Worm (Caenorhabditis elegans) whole organism, L4 larva: ENCODE data around the gene F54H12.8.

ENCODE experiments used
- T20F7.1 ChIP-seq: fragments of 200-800 bp; sonication (Bioruptor generic); optimal IDR thresholded peaks from 2 replicates; lab custom pipeline; 2018; ENCODE audit warnings: mild to moderate bottlenecking, missing genetic modification characterization, missing compliant biosample characterization
- Y48G9A.11 ChIP-seq: fragments of 200-800 bp; sonication (Bioruptor generic); IDR thresholded peaks from 2 replicates; pipeline ENCODE4 v1.3.6; 2022; ENCODE audit warnings: missing genetic modification reagents, missing genetic modification characterization, missing compliant biosample characterization
- Y5F2A.4 ChIP-seq: fragments of 200-800 bp; sonication (Bioruptor generic); optimal IDR thresholded peaks from 2 replicates; lab custom pipeline; 2018; ENCODE audit warnings: mild to moderate bottlenecking, missing genetic modification characterization, missing compliant biosample characterization
- ZK337.2 ChIP-seq: fragments of 200-800 bp; sonication (Bioruptor generic); IDR thresholded peaks from 2 replicates; pipeline ENCODE4 v1.3.6; 2022; ENCODE audit warnings: missing genetic modification reagents, missing genetic modification characterization, missing compliant biosample characterization
- aha-1 ChIP-seq: fragments of 150-350 bp; peaks from one replicate; lab custom pipeline; 2014; ENCODE audit warnings: missing biosample characterization, missing genetic modification characterization
- aly-2 ChIP-seq: sonication (generic microtip); optimal IDR thresholded peaks from 2 replicates; lab custom pipeline; 2018; ENCODE audit warnings: missing biosample characterization, missing genetic modification characterization
- arid-1 ChIP-seq: fragments of 200-800 bp; sonication (Bioruptor generic); conservative IDR thresholded peaks from 2 replicates; pipeline ENCODE4 v1.3.6; 2022; ENCODE audit warnings: missing genetic modification reagents, missing genetic modification characterization, missing compliant biosample characterization
- ceh-28 ChIP-seq: fragments of 150-350 bp; optimal IDR thresholded peaks from 2 replicates; lab custom pipeline; 2014; ENCODE audit warnings: missing biosample characterization, missing genetic modification reagents, missing genetic modification characterization
- ceh-32 ChIP-seq: sonication (generic microtip); optimal IDR thresholded peaks from 2 replicates; lab custom pipeline; 2016; ENCODE audit warnings: mild to moderate bottlenecking, missing genetic modification characterization, missing compliant biosample characterization; ENCODE audit not compliant: poor library complexity
- ceh-44 ChIP-seq: fragments of 200-800 bp; sonication (Bioruptor generic); IDR thresholded peaks from 2 replicates; pipeline ENCODE4 v1.3.6; 2022; ENCODE audit warnings: missing genetic modification reagents, missing genetic modification characterization, missing compliant biosample characterization
- ceh-62 ChIP-seq: sonication (generic microtip); optimal IDR thresholded peaks from 2 replicates; lab custom pipeline; 2017; ENCODE audit warnings: missing biosample characterization, missing genetic modification characterization
- ceh-82 ChIP-seq: sonication (generic microtip); optimal IDR thresholded peaks from 2 replicates; lab custom pipeline; 2017; ENCODE audit warnings: missing biosample characterization, missing genetic modification characterization
- ces-1 ChIP-seq: fragments of 150-350 bp; sonication (generic microtip); optimal IDR thresholded peaks from 4 replicates; lab custom pipeline; 2014; ENCODE audit warnings: missing biosample characterization, missing genetic modification reagents, missing genetic modification characterization
- ctbp-1 ChIP-seq: fragments of 200-800 bp; sonication (Bioruptor generic); IDR thresholded peaks from 2 replicates; pipeline ENCODE4 v1.3.6; 2022; ENCODE audit warnings: missing genetic modification reagents, missing genetic modification characterization, missing compliant biosample characterization
- daf-12 ChIP-seq: fragments of 150-350 bp; optimal IDR thresholded peaks from 2 replicates; lab custom pipeline; 2014; ENCODE audit warnings: missing biosample characterization, missing genetic modification reagents, missing genetic modification characterization
- daf-19 ChIP-seq: fragments of 200-800 bp; sonication (Bioruptor generic); conservative IDR thresholded peaks from 2 replicates; pipeline ENCODE4 v1.3.6; 2022; ENCODE audit warnings: missing genetic modification characterization, missing compliant biosample characterization
- daf-8 ChIP-seq: fragments of 200-800 bp; sonication (Bioruptor generic); IDR thresholded peaks from 2 replicates; pipeline ENCODE4 v1.3.6; 2022; ENCODE audit warnings: missing genetic modification characterization, missing compliant biosample characterization
- dpl-1 ChIP-seq: fragments of 150-350 bp; optimal IDR thresholded peaks from 2 replicates; lab custom pipeline; 2014; ENCODE audit warnings: missing biosample characterization, missing genetic modification reagents, missing genetic modification characterization
- egl-27 ChIP-seq: sonication (generic microtip); optimal IDR thresholded peaks from 3 replicates; lab custom pipeline; 2017; ENCODE audit warnings: missing biosample characterization, missing genetic modification reagents, missing genetic modification characterization
- hif-1 ChIP-seq, 2 experiments: sonication (generic microtip); optimal IDR thresholded peaks; 2 replicates each; lab custom pipeline; 2016 to 2017; ENCODE audit warnings: missing compliant biosample characterization in 2 of 2, missing genetic modification characterization in 2 of 2, missing genetic modification reagents in 2 of 2, missing genotype in 2 of 2, mild to moderate bottlenecking in 1 of 2
- hlh-11 ChIP-seq: fragments of 200-800 bp; sonication (Bioruptor generic); optimal IDR thresholded peaks from 2 replicates; lab custom pipeline; 2018; ENCODE audit warnings: mild to moderate bottlenecking, missing genetic modification characterization, missing compliant biosample characterization
- jun-1 ChIP-seq: fragments of 150-350 bp; optimal IDR thresholded peaks from 2 replicates; lab custom pipeline; 2014; ENCODE audit warnings: missing biosample characterization, missing genetic modification reagents, missing genetic modification characterization
- lin-13 ChIP-seq: fragments of 150-350 bp; optimal IDR thresholded peaks from 2 replicates; lab custom pipeline; 2014; ENCODE audit warnings: missing biosample characterization, missing genetic modification reagents, missing genetic modification characterization
- lin-29 ChIP-seq: fragments of 200-800 bp; sonication (Bioruptor generic); IDR thresholded peaks from 2 replicates; pipeline ENCODE4 v1.3.6; 2022; ENCODE audit warnings: missing genetic modification reagents, missing genetic modification characterization, missing compliant biosample characterization
- lin-38 ChIP-seq: fragments of 200-800 bp; sonication (Bioruptor generic); IDR thresholded peaks from 2 replicates; pipeline ENCODE4 v1.3.6; 2022; ENCODE audit warnings: missing genetic modification reagents, missing genetic modification characterization, missing compliant biosample characterization
- mdt-29 ChIP-seq: fragments of 200-800 bp; sonication (Bioruptor generic); IDR thresholded peaks from 2 replicates; pipeline ENCODE4 v1.3.6; 2022; ENCODE audit warnings: missing genetic modification reagents, missing genetic modification characterization, missing compliant biosample characterization
- mes-2 ChIP-seq: sonication (generic microtip); optimal IDR thresholded peaks from 2 replicates; lab custom pipeline; 2016; ENCODE audit warnings: missing genotype, mild to moderate bottlenecking, missing genetic modification characterization, missing compliant biosample characterization; ENCODE audit not compliant: poor library complexity, severe bottlenecking
- nhr-237 ChIP-seq: sonication (generic microtip); optimal IDR thresholded peaks from 2 replicates; lab custom pipeline; 2017; ENCODE audit warnings: missing biosample characterization, missing genetic modification characterization
- nhr-25 ChIP-seq: sonication (generic microtip); optimal IDR thresholded peaks from 2 replicates; lab custom pipeline; 2017; ENCODE audit warnings: missing genetic modification characterization, mild to moderate bottlenecking, missing compliant biosample characterization, antibody characterized with exemption, moderate library complexity, borderline replicate concordance; ENCODE audit not compliant: insufficient read depth
- nhr-28 ChIP-seq: fragments of 150-350 bp; optimal IDR thresholded peaks from 2 replicates; lab custom pipeline; 2014; ENCODE audit warnings: missing biosample characterization, missing genetic modification characterization
- nhr-6 ChIP-seq: fragments of 150-350 bp; optimal IDR thresholded peaks from 2 replicates; lab custom pipeline; 2014; ENCODE audit warnings: missing biosample characterization, missing genetic modification characterization
- pqm-1 ChIP-seq: sonication (generic microtip); optimal IDR thresholded peaks from 2 replicates; lab custom pipeline; 2017; ENCODE audit warnings: missing biosample characterization, missing genetic modification characterization
- rbr-2 ChIP-seq: sonication (generic microtip); optimal IDR thresholded peaks from 2 replicates; lab custom pipeline; 2016; ENCODE audit warnings: missing genotype, missing genetic modification characterization, missing compliant biosample characterization
- set-16 ChIP-seq: fragments of 200-800 bp; sonication (Bioruptor generic); IDR thresholded peaks from 2 replicates; pipeline ENCODE4 v1.3.6; 2022; ENCODE audit warnings: missing genetic modification reagents, missing genetic modification characterization, missing compliant biosample characterization
- snpc-1.2 ChIP-seq: fragments of 200-800 bp; sonication (Bioruptor generic); IDR thresholded peaks from 2 replicates; pipeline ENCODE4 v1.3.6; 2022; ENCODE audit warnings: missing genetic modification reagents, missing genetic modification characterization, missing compliant biosample characterization
- snpc-4 ChIP-seq: fragments of 150-350 bp; optimal IDR thresholded peaks from 2 replicates; lab custom pipeline; 2014; ENCODE audit warnings: missing biosample characterization, missing genetic modification characterization
- spr-1 ChIP-seq: sonication (generic microtip); optimal IDR thresholded peaks from 2 replicates; lab custom pipeline; 2016; ENCODE audit warnings: mild to moderate bottlenecking, missing genetic modification characterization, missing compliant biosample characterization
- unc-39 ChIP-seq: sonication (generic microtip); optimal IDR thresholded peaks from 2 replicates; lab custom pipeline; 2017; ENCODE audit warnings: missing biosample characterization, missing genetic modification characterization
- unc-62 ChIP-seq, 3 experiments: fragments of 150-350 bp in 1 of 3; sonication (generic microtip); optimal IDR thresholded peaks in 2 of 3; peaks in 1 of 3; 1 replicate in 1 of 3; 2 replicates in 2 of 3; lab custom pipeline; 2014 to 2017; ENCODE audit warnings: missing biosample characterization in 3 of 3, missing genetic modification characterization in 3 of 3, missing genetic modification reagents in 3 of 3, missing genotype in 1 of 3
- zfp-2 ChIP-seq: sonication (generic microtip); optimal IDR thresholded peaks from 2 replicates; lab custom pipeline; 2016; ENCODE audit warnings: mild to moderate bottlenecking, missing genetic modification characterization, missing compliant biosample characterization
- ztf-11 ChIP-seq: fragments of 150-350 bp; optimal IDR thresholded peaks from 2 replicates; lab custom pipeline; 2014; ENCODE audit warnings: missing biosample characterization, missing genetic modification characterization
- ztf-7 ChIP-seq: fragments of 150-350 bp; optimal IDR thresholded peaks from 2 replicates; lab custom pipeline; 2014; ENCODE audit warnings: missing biosample characterization, missing genetic modification characterization

Gene F54H12.8

DNA sequence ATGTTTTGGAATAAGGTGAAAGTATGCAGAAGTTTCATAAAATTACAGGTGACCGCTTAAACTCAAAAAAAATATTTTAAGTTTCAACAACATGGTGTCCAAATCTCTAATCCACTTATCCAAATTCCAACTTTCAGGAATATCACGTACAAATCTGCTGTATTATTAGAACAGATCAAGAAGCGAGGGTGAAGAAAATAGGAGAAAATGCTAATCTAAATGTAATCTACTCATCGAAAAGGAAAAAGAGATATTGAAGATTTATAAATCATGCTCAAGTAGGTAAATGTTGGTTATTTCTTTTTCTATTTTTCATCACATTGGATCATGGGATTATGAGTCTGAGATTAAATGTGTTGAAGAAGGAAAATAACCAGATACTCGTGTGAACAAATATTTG, 32.5 kb upstream of the F54H12.8 start:
- TF ChIP-seq aha-1 (tag; lab: Kevin White, UChicago) (peak; percentile 67), unc-62 (GFP tag; optimal IDR thresholded peaks at IDR 0.05 in 1 of 2; lab: Kevin White, UChicago) (no peak), unc-62 (tag; optimal IDR thresholded peaks at IDR 0.05; lab: Kevin White, UChicago) (no peak)

DNA sequence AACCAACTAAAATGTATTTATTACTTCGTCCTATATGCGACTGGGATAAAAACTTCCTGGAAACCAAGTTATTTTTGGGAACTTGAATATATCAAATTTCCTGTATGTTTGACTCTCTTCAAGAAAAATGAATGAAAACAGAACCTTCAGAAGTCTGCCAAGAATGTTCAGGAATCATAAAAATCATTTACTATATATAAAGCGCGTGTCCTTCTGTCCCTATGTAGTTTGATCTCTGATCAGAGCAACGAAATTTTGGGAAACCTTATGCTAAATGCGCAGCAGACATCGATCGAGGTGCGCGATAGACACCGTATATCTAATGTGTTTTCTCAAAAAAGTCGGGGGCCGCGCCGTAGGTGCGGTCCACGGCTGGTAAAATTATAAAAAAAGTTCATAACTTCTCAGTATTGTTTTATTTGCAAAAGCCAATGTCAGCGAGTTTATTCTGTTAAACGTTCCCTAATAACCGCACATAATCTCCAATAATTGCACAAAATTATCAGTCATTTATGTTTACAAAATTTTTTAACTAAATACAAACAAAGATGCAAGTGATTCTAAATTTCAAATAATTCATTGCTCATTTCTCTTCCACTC, 28.5 kb upstream of the F54H12.8 start:
- no peak for TF ChIP-seq ces-1 (GFP tag; lab: Kevin White, UChicago)
- no peak for TF ChIP-seq nhr-6 (tag; lab: Kevin White, UChicago)
- TF ChIP-seq zfp-2 (tag; lab: Kevin White, UChicago), result no peak
- no peak for TF ChIP-seq hlh-11 (tag; lab: Kevin White, UChicago)
- TF ChIP-seq nhr-237 (tag; lab: Kevin White, UChicago), result no peak
- TF ChIP-seq ceh-82 (tag; lab: Kevin White, UChicago), result no peak
- TF ChIP-seq aly-2, result no peak
- no peak for TF ChIP-seq snpc-4 (tag; lab: Kevin White, UChicago)
- no peak for TF ChIP-seq arid-1 (GFP tag; lab: Robert Waterston, UW)
- no peak for TF ChIP-seq rbr-2 (tag; lab: Kevin White, UChicago)
- TF ChIP-seq T20F7.1, result no peak
- TF ChIP-seq ctbp-1 (GFP tag; lab: Robert Waterston, UW), result no peak
- TF ChIP-seq daf-19, result no peak
- TF ChIP-seq pqm-1 (tag; lab: Kevin White, UChicago), result no peak
- no peak for TF ChIP-seq mdt-29
- TF ChIP-seq nhr-28 (tag; lab: Kevin White, UChicago), result no peak
- TF ChIP-seq jun-1 (tag; lab: Kevin White, UChicago), result no peak
- no peak for TF ChIP-seq mes-2 (tag; lab: Kevin White, UChicago)
- no peak for TF ChIP-seq daf-12

DNA sequence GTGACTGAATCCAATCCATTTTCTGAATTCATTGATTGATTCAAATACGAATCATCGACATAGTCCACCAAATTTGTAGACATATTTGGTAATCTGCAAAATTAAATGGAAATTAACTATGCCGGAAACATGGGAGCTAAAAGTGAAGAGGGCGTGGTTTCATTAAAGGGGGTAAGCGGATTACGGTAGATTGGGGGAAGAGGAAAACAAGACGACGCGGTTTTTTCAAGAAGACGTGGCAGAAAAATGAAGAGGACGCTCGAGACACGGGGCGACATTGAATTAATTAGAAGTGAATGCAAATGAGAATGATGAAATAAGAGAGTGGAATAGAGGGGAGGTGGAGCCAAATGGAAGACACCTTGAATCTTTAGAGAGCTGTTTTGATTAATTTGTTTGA, 27.3 kb upstream of the F54H12.8 start, which contains the start of gene npr-17:
Gene npr-17, minus strand, starts transcription at position 101 of the 400 bp plus-strand sequence.
- no peak for TF ChIP-seq dpl-1 (GFP tag; lab: Kevin White, UChicago)
- TF ChIP-seq aha-1 (tag; lab: Kevin White, UChicago), result peak; percentile 50

DNA sequence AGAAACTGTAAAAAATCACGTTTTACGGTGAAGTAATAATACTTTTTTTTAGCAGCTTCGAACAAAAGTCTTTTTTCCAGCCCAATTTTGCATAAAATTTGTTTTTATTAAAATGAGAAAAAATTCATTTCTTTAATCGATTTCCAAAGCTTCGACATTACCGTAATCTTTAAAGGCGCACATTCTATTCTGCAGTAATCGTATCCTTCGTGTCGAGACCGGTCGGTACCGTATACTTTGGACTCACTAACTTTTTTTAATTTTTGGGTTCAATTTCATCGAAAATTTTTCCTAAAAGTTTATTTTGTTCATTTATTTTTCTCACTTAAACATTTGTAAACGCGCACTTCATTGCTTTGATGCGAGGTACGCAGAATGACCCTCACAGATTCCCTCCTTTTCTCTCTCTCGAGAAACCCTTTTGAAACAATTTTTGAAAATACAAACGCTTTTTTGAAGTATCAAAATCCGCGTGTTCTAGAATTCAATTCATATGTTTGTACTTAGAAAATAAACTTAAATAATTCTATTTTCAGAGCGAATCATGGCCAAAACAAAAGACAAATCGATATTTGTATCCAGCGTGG, 17.7 kb upstream of the F54H12.8 start, which contains the start of gene hrpk-2:
Gene hrpk-2, plus strand, starts transcription at position 537 of the 587 bp plus-strand sequence.
- TF ChIP-seq nhr-25 (tag; lab: Kevin White, UChicago), result no peak
- no peak for TF ChIP-seq unc-39
- no peak for TF ChIP-seq ZK337.2 (GFP tag; lab: Robert Waterston, UW)
- TF ChIP-seq aly-2, result no peak
- TF ChIP-seq nhr-28 (tag; lab: Kevin White, UChicago), result no peak
- TF ChIP-seq Y5F2A.4 (GFP tag; lab: Kevin White, UChicago), result no peak
- TF ChIP-seq unc-62 (GFP tag; optimal IDR thresholded peaks at IDR 0.05 in 1 of 2; lab: Kevin White, UChicago), result no peak
- TF ChIP-seq unc-62 (tag; optimal IDR thresholded peaks at IDR 0.05; lab: Kevin White, UChicago), result no peak
- no peak for TF ChIP-seq spr-1 (tag; lab: Kevin White, UChicago)
- TF ChIP-seq pqm-1 (tag; lab: Kevin White, UChicago), result no peak
- no peak for TF ChIP-seq daf-8
- no peak for TF ChIP-seq ctbp-1 (GFP tag; lab: Robert Waterston, UW)
- TF ChIP-seq rbr-2 (tag; lab: Kevin White, UChicago), result no peak
- TF ChIP-seq daf-19, result no peak
- TF ChIP-seq ceh-62 (tag; lab: Kevin White, UChicago), result no peak

DNA sequence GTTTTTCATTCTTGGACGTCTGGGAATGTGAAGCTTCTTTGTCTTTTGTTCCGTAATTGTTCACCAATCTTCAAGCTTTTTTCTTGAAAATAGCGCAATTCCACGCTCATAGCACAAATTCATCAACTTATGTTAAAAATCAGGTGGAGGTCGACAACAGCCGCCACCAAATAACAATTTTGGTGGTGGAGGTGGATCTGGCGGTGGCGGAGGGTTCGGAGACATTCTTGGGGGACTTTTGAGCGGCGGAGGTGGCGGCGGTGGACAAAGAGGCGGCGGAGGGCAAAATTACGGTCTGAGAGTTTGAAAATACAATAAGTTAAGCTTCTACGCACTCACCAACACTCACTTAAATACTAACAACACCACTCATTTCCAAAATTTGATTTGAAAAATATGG, 12.9 kb upstream of the F54H12.8 start:
- TF ChIP-seq egl-27 (tag; lab: Kevin White, UChicago), result no peak
- TF ChIP-seq hif-1 (tag; optimal IDR thresholded peaks at IDR 0.05; lab: Kevin White, UChicago), result no peak
- no peak for TF ChIP-seq ztf-11
- TF ChIP-seq ceh-32, result no peak
- no peak for TF ChIP-seq lin-38 (GFP tag; lab: Robert Waterston, UW)
- TF ChIP-seq lin-13 (GFP tag; lab: Kevin White, UChicago), result no peak
- TF ChIP-seq ztf-7 (tag; lab: Kevin White, UChicago), result no peak
- no peak for TF ChIP-seq lin-29 (GFP tag; lab: Robert Waterston, UW)
- TF ChIP-seq set-16 (GFP tag; lab: Robert Waterston, UW), result peak; percentile 64
- peak; percentile 11 for TF ChIP-seq aha-1 (tag; lab: Kevin White, UChicago)
- 0 out of 2 replicates have a peak, but pooled peaks have one; percentile 8 for TF ChIP-seq snpc-1.2 (GFP tag; lab: Robert Waterston, UW)
- TF ChIP-seq ceh-82 (tag; lab: Kevin White, UChicago), result no peak
- no peak for TF ChIP-seq ceh-28
- TF ChIP-seq Y48G9A.11 (GFP tag; lab: Robert Waterston, UW), result no peak
- TF ChIP-seq ceh-44 (GFP tag; lab: Robert Waterston, UW), result no peak
- TF ChIP-seq snpc-4 (tag; lab: Kevin White, UChicago), result no peak
